Worm (Caenorhabditis elegans) whole organism, L4 larva: ENCODE measurements around the gene F11G11.5.
A peak's percentile ranks its signal among the peaks of the same experiment; 100 is the strongest.

Experiments used
- R02D3.7 ChIP-seq: fragments of 150-350 bp; sonication (generic microtip); optimal IDR thresholded peaks from 3 replicates; lab custom pipeline; 2014; ENCODE audit warnings: missing biosample characterization, missing genetic modification characterization
- T20F7.1 ChIP-seq: fragments of 200-800 bp; sonication (Bioruptor generic); optimal IDR thresholded peaks from 2 replicates; lab custom pipeline; 2018; ENCODE audit warnings: mild to moderate bottlenecking, missing genetic modification characterization, missing compliant biosample characterization
- Y48G9A.11 ChIP-seq: fragments of 200-800 bp; sonication (Bioruptor generic); IDR thresholded peaks from 2 replicates; pipeline ENCODE4 v1.3.6; 2022; ENCODE audit warnings: missing genetic modification reagents, missing genetic modification characterization, missing compliant biosample characterization
- aha-1 ChIP-seq: fragments of 150-350 bp; peaks from one replicate; lab custom pipeline; 2014; ENCODE audit warnings: missing biosample characterization, missing genetic modification characterization
- aly-2 ChIP-seq: sonication (generic microtip); optimal IDR thresholded peaks from 2 replicates; lab custom pipeline; 2018; ENCODE audit warnings: missing biosample characterization, missing genetic modification characterization
- arid-1 ChIP-seq: fragments of 200-800 bp; sonication (Bioruptor generic); conservative IDR thresholded peaks from 2 replicates; pipeline ENCODE4 v1.3.6; 2022; ENCODE audit warnings: missing genetic modification reagents, missing genetic modification characterization, missing compliant biosample characterization
- ceh-44 ChIP-seq: fragments of 200-800 bp; sonication (Bioruptor generic); IDR thresholded peaks from 2 replicates; pipeline ENCODE4 v1.3.6; 2022; ENCODE audit warnings: missing genetic modification reagents, missing genetic modification characterization, missing compliant biosample characterization
- ceh-82 ChIP-seq: sonication (generic microtip); optimal IDR thresholded peaks from 2 replicates; lab custom pipeline; 2017; ENCODE audit warnings: missing biosample characterization, missing genetic modification characterization
- ces-1 ChIP-seq: fragments of 150-350 bp; sonication (generic microtip); optimal IDR thresholded peaks from 4 replicates; lab custom pipeline; 2014; ENCODE audit warnings: missing biosample characterization, missing genetic modification reagents, missing genetic modification characterization
- daf-12 ChIP-seq: fragments of 150-350 bp; optimal IDR thresholded peaks from 2 replicates; lab custom pipeline; 2014; ENCODE audit warnings: missing biosample characterization, missing genetic modification reagents, missing genetic modification characterization
- daf-16 ChIP-seq, 3 experiments: sonication (generic microtip); optimal IDR thresholded peaks; 2 replicates each; lab custom pipeline; 2016 to 2017; ENCODE audit warnings: missing genetic modification characterization in 3 of 3, missing genetic modification reagents in 3 of 3, mild to moderate bottlenecking in 2 of 3, missing compliant biosample characterization in 2 of 3, missing biosample characterization in 1 of 3, moderate library complexity in 1 of 3
- dmd-6 ChIP-seq: fragments of 200-800 bp; sonication (Bioruptor generic); IDR thresholded peaks from 2 replicates; pipeline ENCODE4 v1.3.6; 2022; ENCODE audit warnings: missing genetic modification reagents, missing genetic modification characterization, missing compliant biosample characterization
- dve-1 ChIP-seq: sonication (generic microtip); optimal IDR thresholded peaks from 2 replicates; lab custom pipeline; 2017; ENCODE audit warnings: antibody characterized with exemption, mild to moderate bottlenecking, missing genetic modification characterization, missing compliant biosample characterization; ENCODE audit not compliant: insufficient read depth
- egl-27 ChIP-seq: sonication (generic microtip); optimal IDR thresholded peaks from 3 replicates; lab custom pipeline; 2017; ENCODE audit warnings: missing biosample characterization, missing genetic modification reagents, missing genetic modification characterization
- egl-43 ChIP-seq: fragments of 200-800 bp; sonication (Bioruptor generic); IDR thresholded peaks from 2 replicates; pipeline ENCODE4 v1.3.6; 2022; ENCODE audit warnings: missing genetic modification reagents, missing genetic modification characterization, missing compliant biosample characterization
- hlh-11 ChIP-seq: fragments of 200-800 bp; sonication (Bioruptor generic); optimal IDR thresholded peaks from 2 replicates; lab custom pipeline; 2018; ENCODE audit warnings: mild to moderate bottlenecking, missing genetic modification characterization, missing compliant biosample characterization
- jun-1 ChIP-seq: fragments of 150-350 bp; optimal IDR thresholded peaks from 2 replicates; lab custom pipeline; 2014; ENCODE audit warnings: missing biosample characterization, missing genetic modification reagents, missing genetic modification characterization
- lin-1 ChIP-seq: fragments of 200-800 bp; sonication (Bioruptor generic); IDR thresholded peaks from 2 replicates; pipeline ENCODE4 v1.3.6; 2022; ENCODE audit warnings: missing genetic modification reagents, missing genetic modification characterization, missing compliant biosample characterization
- lin-15B ChIP-seq: fragments of 150-350 bp; sonication (generic microtip); optimal IDR thresholded peaks from 3 replicates; lab custom pipeline; 2014; ENCODE audit warnings: missing biosample characterization, missing genetic modification characterization
- lin-29 ChIP-seq: fragments of 200-800 bp; sonication (Bioruptor generic); IDR thresholded peaks from 2 replicates; pipeline ENCODE4 v1.3.6; 2022; ENCODE audit warnings: missing genetic modification reagents, missing genetic modification characterization, missing compliant biosample characterization
- lin-39 ChIP-seq: fragments of 150-350 bp; optimal IDR thresholded peaks from 2 replicates; lab custom pipeline; 2014; ENCODE audit warnings: missing biosample characterization, missing genetic modification reagents, missing genetic modification characterization
- lir-3 ChIP-seq: sonication (generic microtip); optimal IDR thresholded peaks from 2 replicates; lab custom pipeline; 2016; ENCODE audit warnings: mild to moderate bottlenecking, missing genetic modification characterization, missing compliant biosample characterization
- madf-9 ChIP-seq: fragments of 200-800 bp; sonication (Bioruptor generic); conservative IDR thresholded peaks from 2 replicates; pipeline ENCODE4 v1.3.6; 2022; ENCODE audit warnings: missing genetic modification reagents, missing genetic modification characterization, missing compliant biosample characterization
- mdl-1 ChIP-seq, 2 experiments: fragments of 150-350 bp in 1 of 2; sonication (generic microtip) in 1 of 2; optimal IDR thresholded peaks; 2 replicates each; lab custom pipeline; 2014 to 2017; ENCODE audit warnings: missing biosample characterization in 2 of 2, missing genetic modification characterization in 2 of 2
- mes-2 ChIP-seq: sonication (generic microtip); optimal IDR thresholded peaks from 2 replicates; lab custom pipeline; 2016; ENCODE audit warnings: missing genotype, mild to moderate bottlenecking, missing genetic modification characterization, missing compliant biosample characterization; ENCODE audit not compliant: poor library complexity, severe bottlenecking
- nhr-25 ChIP-seq: sonication (generic microtip); optimal IDR thresholded peaks from 2 replicates; lab custom pipeline; 2017; ENCODE audit warnings: missing genetic modification characterization, mild to moderate bottlenecking, missing compliant biosample characterization, antibody characterized with exemption, moderate library complexity, borderline replicate concordance; ENCODE audit not compliant: insufficient read depth
- nhr-28 ChIP-seq: fragments of 150-350 bp; optimal IDR thresholded peaks from 2 replicates; lab custom pipeline; 2014; ENCODE audit warnings: missing biosample characterization, missing genetic modification characterization
- nhr-42 ChIP-seq: fragments of 200-800 bp; sonication (Bioruptor generic); IDR thresholded peaks from 2 replicates; pipeline ENCODE4 v1.3.6; 2022; ENCODE audit warnings: missing genetic modification characterization, missing compliant biosample characterization
- nhr-6 ChIP-seq: fragments of 150-350 bp; optimal IDR thresholded peaks from 2 replicates; lab custom pipeline; 2014; ENCODE audit warnings: missing biosample characterization, missing genetic modification characterization
- nhr-77 ChIP-seq: fragments of 150-350 bp; optimal IDR thresholded peaks from 2 replicates; lab custom pipeline; 2014; ENCODE audit warnings: missing biosample characterization, missing genetic modification characterization
- php-3 ChIP-seq: fragments of 200-800 bp; sonication (Bioruptor generic); IDR thresholded peaks from 2 replicates; pipeline ENCODE4 v1.3.6; 2022; ENCODE audit warnings: missing genetic modification reagents, missing genetic modification characterization, missing compliant biosample characterization
- pqm-1 ChIP-seq: sonication (generic microtip); optimal IDR thresholded peaks from 2 replicates; lab custom pipeline; 2017; ENCODE audit warnings: missing biosample characterization, missing genetic modification characterization
- saeg-2 ChIP-seq: fragments of 200-800 bp; sonication (Bioruptor generic); IDR thresholded peaks from 2 replicates; pipeline ENCODE4 v1.3.6; 2022; ENCODE audit warnings: missing genetic modification reagents, missing genetic modification characterization, missing compliant biosample characterization
- set-16 ChIP-seq: fragments of 200-800 bp; sonication (Bioruptor generic); IDR thresholded peaks from 2 replicates; pipeline ENCODE4 v1.3.6; 2022; ENCODE audit warnings: missing genetic modification reagents, missing genetic modification characterization, missing compliant biosample characterization
- tag-97 ChIP-seq: fragments of 200-800 bp; sonication (Bioruptor generic); IDR thresholded peaks from 2 replicates; pipeline ENCODE4 v1.3.6; 2022; ENCODE audit warnings: missing genetic modification characterization, missing compliant biosample characterization
- unc-130 ChIP-seq: sonication (generic microtip); optimal IDR thresholded peaks from 2 replicates; lab custom pipeline; 2016; ENCODE audit warnings: missing genetic modification reagents, missing genetic modification characterization, missing compliant biosample characterization
- vab-7 ChIP-seq: fragments of 200-800 bp; sonication (Bioruptor generic); IDR thresholded peaks from 2 replicates; pipeline ENCODE4 v1.3.6; 2022; ENCODE audit warnings: missing genetic modification reagents, missing genetic modification characterization, missing compliant biosample characterization
- zip-11 ChIP-seq: fragments of 200-800 bp; sonication (Bioruptor generic); IDR thresholded peaks from 2 replicates; pipeline ENCODE4 v1.3.6; 2022; ENCODE audit warnings: missing genetic modification characterization, missing compliant biosample characterization
- zip-2 ChIP-seq: fragments of 150-350 bp; optimal IDR thresholded peaks from 2 replicates; lab custom pipeline; 2014; ENCODE audit warnings: missing biosample characterization, missing genetic modification characterization
- ztf-11 ChIP-seq: fragments of 150-350 bp; optimal IDR thresholded peaks from 2 replicates; lab custom pipeline; 2014; ENCODE audit warnings: missing biosample characterization, missing genetic modification characterization
- ztf-7 ChIP-seq: fragments of 150-350 bp; optimal IDR thresholded peaks from 2 replicates; lab custom pipeline; 2014; ENCODE audit warnings: missing biosample characterization, missing genetic modification characterization

Gene F11G11.5

ce11 chrII:4904277-4904676, 46.6 kb downstream of the F11G11.5 start (continued):
- TF ChIP-seq lir-3, result no peak
- TF ChIP-seq unc-130 (GFP tag; lab: Kevin White, UChicago), result peak; percentile 64
- no peak for TF ChIP-seq lin-29 (GFP tag; lab: Robert Waterston, UW)
- TF ChIP-seq egl-27 (tag; lab: Kevin White, UChicago), result no peak
- 0 out of 2 replicates have a peak, but pooled peaks have one; percentile 37 for TF ChIP-seq php-3 (GFP tag; lab: Robert Waterston, UW)
- no peak for TF ChIP-seq lin-39
- no peak for TF ChIP-seq daf-12 (tag; lab: Kevin White, UChicago)
- TF ChIP-seq ztf-11 (tag; lab: Kevin White, UChicago), result no peak
- no peak for TF ChIP-seq Y48G9A.11 (GFP tag; lab: Robert Waterston, UW)
- no peak for TF ChIP-seq nhr-42 (GFP tag; lab: Robert Waterston, UW)
- TF ChIP-seq T20F7.1 (GFP tag; lab: Kevin White, UChicago), result peak; percentile 25
- TF ChIP-seq zip-2 (tag; lab: Kevin White, UChicago), result no peak
- peak; percentile 68; the same call in 1 of the 2 replicates for TF ChIP-seq arid-1 (GFP tag; lab: Robert Waterston, UW)
- TF ChIP-seq nhr-25 (tag; lab: Kevin White, UChicago), result no peak
- no peak for TF ChIP-seq pqm-1 (tag; lab: Kevin White, UChicago)
- 0 out of 2 replicates have a peak, but pooled peaks have one; percentile 42 for TF ChIP-seq madf-9 (GFP tag; lab: Robert Waterston, UW)
- TF ChIP-seq jun-1, result no peak
- TF ChIP-seq nhr-6 (tag; lab: Kevin White, UChicago), result peak; percentile 41
- TF ChIP-seq ceh-44 (GFP tag; lab: Robert Waterston, UW), result no peak
- TF ChIP-seq nhr-28, result peak; percentile 73
- 0 out of 2 replicates have a peak, but pooled peaks have one; percentile 11 for TF ChIP-seq set-16 (GFP tag; lab: Robert Waterston, UW)
- no peak for TF ChIP-seq lin-15B (tag; lab: Kevin White, UChicago)
- TF ChIP-seq vab-7 (GFP tag; lab: Robert Waterston, UW), result no peak
- no peak for TF ChIP-seq ztf-7 (tag; lab: Kevin White, UChicago)
- TF ChIP-seq aly-2, result no peak
- TF ChIP-seq mes-2 (tag; lab: Kevin White, UChicago), result peak; percentile 79
- peak; percentile 66 for TF ChIP-seq dmd-6 (GFP tag; lab: Robert Waterston, UW)
- no peak for TF ChIP-seq saeg-2 (GFP tag; lab: Robert Waterston, UW)
- no peak for TF ChIP-seq egl-43 (GFP tag; lab: Robert Waterston, UW)
- no peak for TF ChIP-seq ceh-82 (tag; lab: Kevin White, UChicago)
- TF ChIP-seq mdl-1 (tag; optimal IDR thresholded peaks at IDR 0.05; lab: Kevin White, UChicago), result peak; percentile 37 to 86
- no peak for TF ChIP-seq zip-11 (GFP tag; lab: Robert Waterston, UW)
- TF ChIP-seq tag-97 (GFP tag; lab: Robert Waterston, UW), result no peak
- no peak for TF ChIP-seq R02D3.7 (tag; lab: Kevin White, UChicago)

ce11 chrII:4904778-4905177, 47.1 kb downstream of the F11G11.5 start, which contains the start of gene btbd-10:
Gene btbd-10, plus strand, starts transcription at chrII:4905008.
- peak; percentile 38 for TF ChIP-seq nhr-28
- TF ChIP-seq egl-43 (GFP tag; lab: Robert Waterston, UW), result no peak
- TF ChIP-seq daf-16 (GFP tag; optimal IDR thresholded peaks at IDR 0.05; lab: Kevin White, UChicago), result no peak
- TF ChIP-seq daf-16 (tag; optimal IDR thresholded peaks at IDR 0.05; lab: Kevin White, UChicago), result peak; percentile 62
- no peak for TF ChIP-seq nhr-77 (tag; lab: Kevin White, UChicago)
- TF ChIP-seq dve-1, result peak; percentile 5
- no peak for TF ChIP-seq ces-1 (GFP tag; lab: Kevin White, UChicago)
- TF ChIP-seq lin-1 (GFP tag; lab: Robert Waterston, UW), result 0 out of 2 replicates have a peak, but pooled peaks have one; percentile 14
- peak; percentile 81 for TF ChIP-seq php-3 (GFP tag; lab: Robert Waterston, UW)
- TF ChIP-seq dmd-6 (GFP tag; lab: Robert Waterston, UW), result peak; percentile 28; the same call in 1 of the 2 replicates
- no peak for TF ChIP-seq saeg-2 (GFP tag; lab: Robert Waterston, UW)
- TF ChIP-seq hlh-11, result peak; percentile 5
- peak; percentile 28 for TF ChIP-seq pqm-1 (tag; lab: Kevin White, UChicago)
- peak; percentile 44 for TF ChIP-seq aha-1 (tag; lab: Kevin White, UChicago)
